Worm (Caenorhabditis elegans): ENCODE measurements around the gene F56A8.3.

DNA sequence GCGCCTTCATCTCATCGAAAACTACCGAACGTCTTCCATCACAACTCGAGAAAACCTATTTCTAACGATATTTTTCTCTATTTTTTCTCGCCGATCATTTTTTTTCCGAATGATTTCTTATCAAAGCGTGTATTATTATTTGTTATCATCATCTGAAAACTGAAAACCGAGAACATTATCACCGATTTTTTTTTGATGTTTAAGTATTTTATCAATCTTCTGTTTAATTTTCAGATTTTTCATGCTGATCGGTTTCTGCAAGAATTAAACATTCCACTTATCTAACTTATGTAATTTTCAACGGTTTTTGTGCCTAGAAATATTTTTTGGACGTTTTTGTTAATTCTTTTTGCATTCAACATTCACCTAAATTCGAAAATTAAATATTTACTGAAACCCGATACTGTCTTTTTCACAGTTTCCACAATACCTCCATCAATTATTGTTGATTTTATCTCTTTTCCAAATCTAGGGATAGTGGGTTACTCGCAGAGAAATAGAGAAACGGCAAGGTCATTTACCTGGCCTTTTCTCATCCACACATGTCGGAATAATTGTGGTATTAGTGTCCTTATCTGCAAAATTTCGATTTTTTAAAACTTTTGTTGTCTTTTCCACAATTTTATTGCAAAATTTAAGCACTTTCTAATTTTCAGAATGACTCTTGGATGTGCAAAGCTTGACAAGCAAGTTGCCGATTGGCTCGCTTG, 42.2 kb downstream of the F56A8.3 start, which contains the start of gene pgm-2:
- TF ChIP-seq nhr-237 (tag; optimal IDR thresholded peaks at IDR 0.05) (no peak), tbx-2 (tag; optimal IDR thresholded peaks at IDR 0.05) (no peak), zag-1 (tag; optimal IDR thresholded peaks at IDR 0.05) (no peak), R02D3.7 (tag; optimal IDR thresholded peaks at IDR 0.05) (no peak), ztf-11 (tag; optimal IDR thresholded peaks at IDR 0.05) (no peak), nhr-23 (tag; optimal IDR thresholded peaks at IDR 0.05) (peak; percentile 24), nhr-28 (tag; optimal IDR thresholded peaks at IDR 0.05) (no peak), unc-62 (GFP tag; optimal IDR thresholded peaks at IDR 0.05) (no peak), lsy-12 (tag; optimal IDR thresholded peaks at IDR 0.05) (no peak), pha-4 (tag; optimal IDR thresholded peaks at IDR 0.05) (peak; percentile 22), mml-1 (tag; optimal IDR thresholded peaks at IDR 0.05) (no peak), ceh-82 (tag; optimal IDR thresholded peaks at IDR 0.05) (no peak), lin-39 (tag; optimal IDR thresholded peaks at IDR 0.05) (no peak), ztf-4 (tag; optimal IDR thresholded peaks at IDR 0.05) (no peak)

All from whole organism, L3 larva.